Fruit fly (Drosophila melanogaster) whole organism, embryonic: ENCODE results near the gene ATPsyngamma.

Source experiments
- Aef1 ChIP-seq: fragments of 200-800 bp; sonication (Bioruptor generic); IDR thresholded peaks from 3 replicates; pipeline ENCODE4 v1.3.6; 2022; ENCODE audit warnings: missing biosample characterization, missing genetic modification characterization
- Awh ChIP-seq: fragments of 200-800 bp; sonication (Bioruptor generic); IDR thresholded peaks from 2 replicates; pipeline ENCODE4, ENCODE4 v1.3.6; 2022; ENCODE audit warnings: missing biosample characterization, missing genetic modification characterization
- CG11696 ChIP-seq: fragments of 200-800 bp; sonication (Bioruptor generic); IDR thresholded peaks from 2 replicates; pipeline ENCODE4 v1.3.6; 2022; ENCODE audit warnings: missing biosample characterization, missing genetic modification characterization
- CG13775 ChIP-seq: fragments of 200-800 bp; sonication (Bioruptor generic); optimal IDR thresholded peaks from 3 replicates; lab custom pipeline; 2017; ENCODE audit warnings: missing biosample characterization, mild to moderate bottlenecking, missing genetic modification characterization
- CG14441 ChIP-seq: fragments of 200-800 bp; sonication (Bioruptor generic); IDR thresholded peaks from 2 replicates; pipeline ENCODE4 v1.3.6; 2022; ENCODE audit warnings: missing biosample characterization, missing genetic modification characterization
- CG15479 ChIP-seq: fragments of 200-800 bp; sonication (Bioruptor generic); optimal IDR thresholded peaks from 3 replicates; lab custom pipeline; 2019; ENCODE audit warnings: missing biosample characterization, mild to moderate bottlenecking, missing genetic modification characterization, moderate library complexity
- CG17328 ChIP-seq: fragments of 200-800 bp; sonication (Bioruptor generic); IDR thresholded peaks from 2 replicates; pipeline ENCODE4 v1.3.6; 2022; ENCODE audit warnings: missing biosample characterization, missing genetic modification characterization
- CG17829 ChIP-seq: fragments of 200-800 bp; optimal IDR thresholded peaks from 2 replicates; lab custom pipeline; 2019; ENCODE audit warnings: missing biosample characterization, mild to moderate bottlenecking, missing genetic modification characterization, moderate library complexity
- CG2712 ChIP-seq: fragments of 200-800 bp; optimal IDR thresholded peaks from 3 replicates; lab custom pipeline; 2019; ENCODE audit warnings: missing biosample characterization, mild to moderate bottlenecking, missing genetic modification characterization, moderate library complexity
- CG31365 ChIP-seq: fragments of 200-800 bp; sonication (Bioruptor generic); optimal IDR thresholded peaks from 2 replicates; lab custom pipeline; 2018; ENCODE audit warnings: missing biosample characterization, mild to moderate bottlenecking, missing genetic modification characterization
- CG31441 ChIP-seq: fragments of 200-800 bp; sonication (Bioruptor generic); IDR thresholded peaks from 2 replicates; pipeline ENCODE4 v1.3.6; 2022; ENCODE audit warnings: missing biosample characterization, missing genetic modification characterization
- CG34422 ChIP-seq: fragments of 200-800 bp; sonication (Bioruptor generic); IDR thresholded peaks from 3 replicates; pipeline ENCODE4 v1.3.6; 2022; ENCODE audit warnings: missing biosample characterization, missing genetic modification characterization
- CG3995 ChIP-seq: fragments of 200-800 bp; sonication (Bioruptor generic); optimal IDR thresholded peaks from 3 replicates; lab custom pipeline; 2016; ENCODE audit warnings: missing biosample characterization, missing genetic modification characterization
- CG4282 ChIP-seq: fragments of 200-800 bp; sonication (Bioruptor generic); optimal IDR thresholded peaks from 2 replicates; lab custom pipeline; 2016; ENCODE audit warnings: missing biosample characterization, missing genetic modification characterization
- CG4424 ChIP-seq: fragments of 200-800 bp; sonication (Bioruptor generic); optimal IDR thresholded peaks from 3 replicates; lab custom pipeline; 2016; ENCODE audit warnings: missing biosample characterization, missing genetic modification characterization
- CG6689 ChIP-seq: fragments of 200-800 bp; sonication (Bioruptor generic); IDR thresholded peaks from 2 replicates; pipeline ENCODE4 v1.3.6; 2022; ENCODE audit warnings: missing biosample characterization, missing genetic modification characterization
- CG7357 ChIP-seq: fragments of 200-800 bp; sonication (Bioruptor generic); IDR thresholded peaks from 3 replicates; pipeline ENCODE4 v1.3.6; 2022; ENCODE audit warnings: missing biosample characterization, missing genetic modification characterization
- CG7963 ChIP-seq: fragments of 200-800 bp; sonication (Bioruptor generic); IDR thresholded peaks from 3 replicates; pipeline ENCODE4 v1.3.6; 2022; ENCODE audit warnings: missing biosample characterization, missing genetic modification characterization; ENCODE audit not compliant: partially characterized antibody
- CG8765 ChIP-seq: fragments of 200-800 bp; sonication (Bioruptor generic); IDR thresholded peaks from 2 replicates; pipeline ENCODE4 v1.3.6; 2022; ENCODE audit warnings: missing biosample characterization, missing genetic modification characterization
- CG8944 ChIP-seq: fragments of 200-800 bp; sonication (Bioruptor generic); optimal IDR thresholded peaks from 3 replicates; lab custom pipeline; 2016; ENCODE audit warnings: missing biosample characterization, missing genetic modification characterization
- Chrac-16 ChIP-seq: fragments of 200-800 bp; sonication (Bioruptor generic); optimal IDR thresholded peaks from 3 replicates; lab custom pipeline; 2016; ENCODE audit warnings: missing biosample characterization, missing genetic modification characterization
- CoRest ChIP-seq: fragments of 200-800 bp; sonication (Bioruptor generic); optimal IDR thresholded peaks from 3 replicates; lab custom pipeline; 2018; ENCODE audit warnings: missing biosample characterization, mild to moderate bottlenecking, missing genetic modification characterization, moderate library complexity
- Dbx ChIP-seq: fragments of 200-800 bp; sonication (Bioruptor generic); IDR thresholded peaks from 3 replicates; pipeline ENCODE4 v1.3.6; 2022; ENCODE audit warnings: missing biosample characterization, missing genetic modification characterization
- E2f2 ChIP-seq: fragments of 200-800 bp; sonication (Bioruptor generic); IDR thresholded peaks from 2 replicates; pipeline ENCODE4 v1.3.6; 2022; ENCODE audit warnings: missing biosample characterization, missing genetic modification characterization
- HLH54F ChIP-seq: fragments of 200-800 bp; sonication (Bioruptor generic); optimal IDR thresholded peaks from 3 replicates; lab custom pipeline; 2016; ENCODE audit warnings: missing biosample characterization, missing genetic modification characterization
- Hr51 ChIP-seq, 2 experiments: fragments of 200-800 bp; sonication (Bioruptor generic); optimal IDR thresholded peaks; 2 replicates in 1 of 2; 3 replicates in 1 of 2; lab custom pipeline; 2016 to 2018; ENCODE audit warnings: missing biosample characterization in 2 of 2, missing genetic modification characterization in 2 of 2, mild to moderate bottlenecking in 1 of 2, moderate library complexity in 1 of 2
- Hr78 ChIP-seq, 2 experiments: fragments of 200-800 bp in 1 of 2; fragments of >200 bp in 1 of 2; sonication (Bioruptor generic) in 1 of 2; optimal IDR thresholded peaks; 2 replicates each; lab custom pipeline; 2017 to 2019; ENCODE audit warnings: missing biosample characterization in 2 of 2, missing genetic modification characterization in 2 of 2, mild to moderate bottlenecking in 1 of 2, moderate library complexity in 1 of 2
- Nf-YC ChIP-seq: fragments of 200-800 bp; optimal IDR thresholded peaks from 3 replicates; lab custom pipeline; 2019; ENCODE audit warnings: missing biosample characterization, mild to moderate bottlenecking, missing genetic modification characterization, moderate library complexity
- Rfx ChIP-seq: fragments of 200-800 bp; sonication (Bioruptor generic); IDR thresholded peaks from 2 replicates; pipeline ENCODE4 v1.3.6; 2022; ENCODE audit warnings: missing biosample characterization, missing genetic modification characterization
- croc ChIP-seq: fragments of 200-800 bp; sonication (Bioruptor generic); conservative IDR thresholded peaks from 3 replicates; pipeline ENCODE4 v1.3.6; 2022; ENCODE audit warnings: missing biosample characterization, missing genetic modification characterization
- dmrt99B ChIP-seq: fragments of 200-800 bp; sonication (Bioruptor generic); optimal IDR thresholded peaks from 2 replicates; lab custom pipeline; 2018; ENCODE audit warnings: missing biosample characterization, mild to moderate bottlenecking, missing genetic modification characterization, moderate library complexity
- dpn ChIP-seq, 2 experiments: fragments of 200-800 bp; sonication (Bioruptor generic); optimal IDR thresholded peaks; 3 replicates each; lab custom pipeline; 2016; ENCODE audit warnings: missing biosample characterization in 2 of 2, missing genetic modification characterization in 2 of 2
- ftz-f1 ChIP-seq: fragments of 200-800 bp; sonication (Bioruptor generic); optimal IDR thresholded peaks from 2 replicates; lab custom pipeline; 2016; ENCODE audit warnings: missing biosample characterization, missing genetic modification characterization
- hkb ChIP-seq, 2 experiments: fragments of 200-800 bp in 1 of 2; fragments of >200 bp in 1 of 2; sonication (Bioruptor generic) in 1 of 2; IDR thresholded peaks in 1 of 2; optimal IDR thresholded peaks in 1 of 2; 2 replicates each; pipeline versions ENCODE4 v1.3.6 to Lab custom; 2017 to 2022; ENCODE audit warnings: missing biosample characterization in 1 of 2, missing genetic modification characterization in 1 of 2
- lab ChIP-seq: fragments of 200-800 bp; sonication (Bioruptor generic); optimal IDR thresholded peaks from 3 replicates; lab custom pipeline; 2017; ENCODE audit warnings: missing biosample characterization, missing genetic modification characterization, mild to moderate bottlenecking, moderate library complexity, missing genetic modification reagents
- org-1 ChIP-seq: fragments of 200-800 bp; sonication (Bioruptor generic); optimal IDR thresholded peaks from 2 replicates; lab custom pipeline; 2017; ENCODE audit warnings: missing biosample characterization, missing genetic modification characterization
- pum ChIP-seq: fragments of 200-800 bp; sonication (Bioruptor generic); optimal IDR thresholded peaks from 2 replicates; lab custom pipeline; 2016; ENCODE audit warnings: missing biosample characterization, missing genetic modification characterization
- sr ChIP-seq: fragments of 200-800 bp; sonication (Bioruptor generic); IDR thresholded peaks from 3 replicates; pipeline ENCODE4 v1.3.6; 2022; ENCODE audit warnings: missing biosample characterization, missing genetic modification characterization
- tgo ChIP-seq: fragments of 200-800 bp; sonication (Bioruptor generic); IDR thresholded peaks from 3 replicates; pipeline ENCODE4 v1.3.6; 2022; ENCODE audit warnings: missing biosample characterization, missing genetic modification characterization
- trh ChIP-seq: fragments of 200-800 bp; sonication (Bioruptor generic); optimal IDR thresholded peaks from 2 replicates; lab custom pipeline; 2016; ENCODE audit warnings: missing biosample characterization, missing genetic modification characterization
- ttk ChIP-seq: fragments of 200-800 bp; sonication (Bioruptor generic); IDR thresholded peaks from 2 replicates; pipeline ENCODE4 v2.1.2; 2022; ENCODE audit warnings: missing biosample characterization, missing genetic modification characterization
- twi ChIP-seq: fragments of 200-800 bp; optimal IDR thresholded peaks from 2 replicates; lab custom pipeline; 2019; ENCODE audit warnings: missing biosample characterization, mild to moderate bottlenecking, missing genetic modification characterization, moderate library complexity
- vvl ChIP-seq: fragments of 200-800 bp; sonication (Bioruptor generic); IDR thresholded peaks from 2 replicates; pipeline ENCODE4 v1.3.6; 2022; ENCODE audit warnings: missing biosample characterization, missing genetic modification characterization

Gene ATPsyngamma

DNA sequence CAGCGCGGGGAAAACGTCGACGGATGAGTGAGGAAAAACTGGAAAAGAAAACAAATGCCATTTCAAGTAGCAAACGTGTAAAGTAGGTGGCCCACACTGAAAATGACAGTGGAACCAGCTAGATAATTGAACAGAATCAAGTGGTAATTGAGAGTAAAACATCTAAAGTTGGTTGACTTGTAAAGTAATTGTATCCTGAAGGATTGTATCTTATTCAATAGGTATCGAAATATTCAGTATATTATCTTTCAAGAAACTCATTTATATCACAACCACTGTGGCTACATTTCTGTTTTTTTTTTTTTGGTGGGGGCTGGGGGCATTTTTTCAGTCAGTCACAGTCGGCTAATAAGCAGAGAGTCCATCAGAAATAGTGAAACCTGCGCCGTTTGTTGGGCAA, 49.7 kb downstream of the ATPsyngamma start (continued):
- TF ChIP-seq Dbx (GFP tag; lab: Robert Waterston, UW) = no peak
- 0 out of 2 replicates have a peak, but pooled peaks have one; percentile 36 for TF ChIP-seq CG11696
- TF ChIP-seq Rfx (GFP tag; lab: Robert Waterston, UW) = no peak
- TF ChIP-seq CG17328 = peak; percentile 53
- TF ChIP-seq CG4424 = peak; percentile 45
- peak; percentile 55 for TF ChIP-seq CG14441 (GFP tag; lab: Robert Waterston, UW)
- TF ChIP-seq HLH54F (GFP tag; lab: Kevin White, UChicago) = no peak
- TF ChIP-seq twi (tag; lab: Kevin White, UChicago) = no peak
- peak; percentile 66; the same call in 1 of the 2 replicates for TF ChIP-seq ttk (GFP tag; lab: Robert Waterston, UW)
- TF ChIP-seq dmrt99B (tag; lab: Kevin White, UChicago) = peak; percentile 62
- TF ChIP-seq hkb (optimal IDR thresholded peaks at IDR 0.05; lab: Kevin White, UChicago) = no peak
- peak; percentile 49 for TF ChIP-seq hkb (GFP tag; IDR thresholded peaks at IDR 0.05; lab: Robert Waterston, UW)
- no peak for TF ChIP-seq trh (GFP tag; lab: Kevin White, UChicago)
- peak; percentile 7; the same call in 1 of the 3 replicates for TF ChIP-seq CG34422 (GFP tag; lab: Robert Waterston, UW)
- TF ChIP-seq croc (GFP tag; lab: Robert Waterston, UW) = peak; percentile 47; the same call in 2 of the 3 replicates
- peak in 1 of 2 experiments; percentile 41 for TF ChIP-seq Hr78 (GFP tag; optimal IDR thresholded peaks at IDR 0.05; lab: Kevin White, UChicago)
- TF ChIP-seq CG8765 (GFP tag; lab: Robert Waterston, UW) = peak; percentile 35; the same call in 1 of the 2 replicates
- no peak for TF ChIP-seq CG13775 (GFP tag; lab: Kevin White, UChicago)
- no peak for TF ChIP-seq Hr51 (GFP tag; optimal IDR thresholded peaks at IDR 0.05; lab: Kevin White, UChicago)
- no peak for TF ChIP-seq lab (GFP tag; lab: Kevin White, UChicago)
- peak; percentile 65; the same call in 1 of the 2 replicates for TF ChIP-seq Awh
- no peak for TF ChIP-seq CG15479 (GFP tag; lab: Kevin White, UChicago)
- TF ChIP-seq CG31441 (GFP tag; lab: Robert Waterston, UW) = peak; percentile 66
- TF ChIP-seq CoRest (tag; lab: Kevin White, UChicago) = no peak
- TF ChIP-seq CG4282 (GFP tag; lab: Kevin White, UChicago) = no peak
- TF ChIP-seq Chrac-16 (GFP tag; lab: Kevin White, UChicago) = no peak
- no peak for TF ChIP-seq Nf-YC (tag; lab: Kevin White, UChicago)
- TF ChIP-seq CG3995 (GFP tag; lab: Kevin White, UChicago) = no peak
- 0 out of 3 replicates have a peak, but pooled peaks have one; percentile 28 for TF ChIP-seq sr
- TF ChIP-seq Aef1 (GFP tag; lab: Robert Waterston, UW) = peak; percentile 32; the same call in 1 of the 3 replicates
- 0 out of 2 replicates have a peak, but pooled peaks have one; percentile 8 for TF ChIP-seq E2f2
- peak; percentile 59 for TF ChIP-seq CG17829 (tag; lab: Kevin White, UChicago)
- TF ChIP-seq CG8944 = no peak
- TF ChIP-seq org-1 (GFP tag; lab: Kevin White, UChicago) = peak; percentile 3
- TF ChIP-seq dpn (GFP tag; optimal IDR thresholded peaks at IDR 0.05; lab: Kevin White, UChicago) = peak in 1 of 2 experiments; percentile 28
- TF ChIP-seq tgo (GFP tag; lab: Robert Waterston, UW) = peak; percentile 51; the same call in 2 of the 3 replicates
- TF ChIP-seq pum (GFP tag; lab: Kevin White, UChicago) = peak; percentile 60
- TF ChIP-seq vvl = peak; percentile 86
- no peak for TF ChIP-seq ftz-f1
- peak; percentile 69 for TF ChIP-seq CG6689 (GFP tag; lab: Robert Waterston, UW)
- TF ChIP-seq CG2712 (tag; lab: Kevin White, UChicago) = peak; percentile 78
- no peak for TF ChIP-seq CG7963 (GFP tag; lab: Robert Waterston, UW)
- TF ChIP-seq CG31365 (tag; lab: Kevin White, UChicago) = no peak
- peak; percentile 58; the same call in 2 of the 3 replicates for TF ChIP-seq CG7357 (GFP tag; lab: Robert Waterston, UW)
